Worm (Caenorhabditis elegans) whole organism, L2 larva: ENCODE data around the gene ift-81.

ENCODE experiments used
- aly-2 ChIP-seq: fragments of 150-350 bp; optimal IDR thresholded peaks from 2 replicates; lab custom pipeline; 2014; ENCODE audit warnings: missing biosample characterization, missing genetic modification characterization
- ama-1 ChIP-seq: fragments of 150-350 bp; optimal IDR thresholded peaks from 2 replicates; lab custom pipeline; 2018; ENCODE audit warnings: inconsistent platforms
- ceh-82 ChIP-seq: fragments of 150-350 bp; optimal IDR thresholded peaks from 2 replicates; lab custom pipeline; 2014; ENCODE audit warnings: missing biosample characterization, missing genetic modification characterization
- egl-27 ChIP-seq: sonication (generic microtip); optimal IDR thresholded peaks from 3 replicates; lab custom pipeline; 2017; ENCODE audit warnings: missing biosample characterization, missing genetic modification reagents, missing genetic modification characterization
- lin-39 ChIP-seq: fragments of 150-350 bp; optimal IDR thresholded peaks from 2 replicates; lab custom pipeline; 2014; ENCODE audit warnings: missing biosample characterization, missing genetic modification reagents, missing genetic modification characterization
- mab-5 ChIP-seq: fragments of 150-350 bp; optimal IDR thresholded peaks from 2 replicates; lab custom pipeline; 2014; ENCODE audit warnings: missing biosample characterization, missing genetic modification characterization
- nhr-11 ChIP-seq: fragments of 150-350 bp; optimal IDR thresholded peaks from 2 replicates; lab custom pipeline; 2014; ENCODE audit warnings: missing biosample characterization, missing genetic modification characterization
- nhr-12 ChIP-seq: fragments of 150-350 bp; optimal IDR thresholded peaks from 2 replicates; lab custom pipeline; 2014; ENCODE audit warnings: missing biosample characterization, missing genetic modification characterization
- nhr-237 ChIP-seq: fragments of 150-350 bp; optimal IDR thresholded peaks from 2 replicates; lab custom pipeline; 2014; ENCODE audit warnings: missing biosample characterization, missing genetic modification characterization
- nhr-6 ChIP-seq: fragments of 150-350 bp; optimal IDR thresholded peaks from 2 replicates; lab custom pipeline; 2014; ENCODE audit warnings: missing biosample characterization, missing genetic modification characterization
- nhr-77 ChIP-seq: fragments of 150-350 bp; optimal IDR thresholded peaks from 2 replicates; lab custom pipeline; 2014; ENCODE audit warnings: missing biosample characterization, missing genetic modification characterization
- snpc-4 ChIP-seq: fragments of 150-350 bp; optimal IDR thresholded peaks from 2 replicates; lab custom pipeline; 2014; ENCODE audit warnings: missing biosample characterization, missing genetic modification characterization
- unc-62 ChIP-seq: fragments of 150-350 bp; optimal IDR thresholded peaks from 2 replicates; lab custom pipeline; 2014; ENCODE audit warnings: missing biosample characterization, missing genetic modification reagents, missing genetic modification characterization
- ztf-4 ChIP-seq: fragments of 150-350 bp; optimal IDR thresholded peaks from 2 replicates; lab custom pipeline; 2014; ENCODE audit warnings: missing biosample characterization, missing genetic modification characterization

- no peak for TF ChIP-seq mab-5 (tag; lab: Kevin White, UChicago)
- TF ChIP-seq lin-39 (tag; lab: Kevin White, UChicago): no peak
- TF ChIP-seq ztf-4: no peak
- TF ChIP-seq egl-27: no peak
- TF ChIP-seq ceh-82 (tag; lab: Kevin White, UChicago): no peak
- no peak for TF ChIP-seq nhr-6
- TF ChIP-seq unc-62 (GFP tag; lab: Kevin White, UChicago): no peak
- no peak for TF ChIP-seq nhr-12 (tag; lab: Kevin White, UChicago)
- no peak for TF ChIP-seq nhr-11
- TF ChIP-seq aly-2 (tag; lab: Kevin White, UChicago): no peak
- TF ChIP-seq snpc-4: no peak
- no peak for TF ChIP-seq nhr-77
- no peak for TF ChIP-seq nhr-237 (tag; lab: Kevin White, UChicago)
- no peak for TF ChIP-seq ama-1
Measured at ce11 chrX:5252798-5253197, 45.6 kb upstream of the ift-81 start, which contains the start of gene nspg-14.
